Fruit fly (Drosophila melanogaster): ENCODE data around the gene Trmt61.

The Trmt61 gene

DNA sequence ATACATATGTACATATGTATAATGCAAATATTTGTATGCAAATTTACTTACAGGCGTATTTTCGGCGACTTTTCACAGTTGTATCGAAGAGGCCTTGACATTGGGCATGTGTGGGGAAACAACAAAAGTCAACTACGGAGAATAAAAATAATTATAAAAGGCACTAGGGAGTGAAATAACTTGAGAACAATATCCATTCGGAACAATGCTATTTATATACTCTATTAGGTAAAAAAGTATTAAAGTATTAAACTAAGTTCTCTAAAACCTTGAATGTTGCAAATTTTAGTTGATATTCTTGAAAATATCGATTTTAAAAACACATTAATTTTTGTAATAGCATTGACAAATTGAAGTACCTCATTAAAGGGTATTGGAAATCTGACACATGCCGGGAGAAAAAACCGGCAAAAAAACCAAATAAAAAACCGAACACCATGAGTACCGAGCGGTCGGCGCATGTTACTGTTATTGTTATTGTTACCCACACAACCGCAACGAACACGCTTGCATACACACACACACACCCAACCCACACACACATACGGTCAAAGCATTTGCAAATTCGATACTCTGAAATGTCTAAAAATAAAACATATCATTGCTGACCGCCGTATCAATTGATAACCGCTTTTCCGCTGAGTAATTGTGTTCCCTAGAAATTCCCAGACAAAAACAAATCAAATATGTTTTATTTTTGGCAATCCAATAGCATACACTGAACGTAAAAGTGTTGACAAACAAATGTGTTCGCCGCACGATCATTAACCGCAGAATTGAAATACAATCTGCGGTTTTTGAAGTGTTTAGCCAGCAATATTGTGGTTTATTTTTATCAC lies 45.2 kb downstream of the Trmt61 start (continued):
- TF ChIP-seq hbn (GFP tag; IDR thresholded peaks at IDR 0.05; ENCODE audit: partially characterized antibody): no peak
- no peak for TF ChIP-seq NFAT (GFP tag; IDR thresholded peaks at IDR 0.05)
- no peak for TF ChIP-seq CG1603 (tag; optimal IDR thresholded peaks at IDR 0.05)
- no peak for TF ChIP-seq CG14667 (GFP tag; IDR thresholded peaks at IDR 0.05)
- no peak for TF ChIP-seq jing (GFP tag; optimal IDR thresholded peaks at IDR 0.05)
- TF ChIP-seq twi (tag; optimal IDR thresholded peaks at IDR 0.05): no peak
- no peak for TF ChIP-seq Usf (GFP tag; optimal IDR thresholded peaks at IDR 0.05)
- TF ChIP-seq Sox100B (GFP tag; optimal IDR thresholded peaks at IDR 0.05): peak; percentile 19
- TF ChIP-seq CG17328 (GFP tag; IDR thresholded peaks at IDR 0.05): no peak
- TF ChIP-seq CG12391 (tag; optimal IDR thresholded peaks at IDR 0.05): no peak
- TF ChIP-seq CG15073 (GFP tag; optimal IDR thresholded peaks at IDR 0.05): no peak
- no peak for TF ChIP-seq CG8388 (GFP tag; optimal IDR thresholded peaks at IDR 0.05)
- TF ChIP-seq vfl (GFP tag; optimal IDR thresholded peaks at IDR 0.05): no peak
- TF ChIP-seq sob (GFP tag; IDR thresholded peaks at IDR 0.05): no peak
- TF ChIP-seq CG12236 (GFP tag; optimal IDR thresholded peaks at IDR 0.05): no peak
- no peak for TF ChIP-seq dan (GFP tag; IDR thresholded peaks at IDR 0.05)
- TF ChIP-seq CG13424 (tag; optimal IDR thresholded peaks at IDR 0.05): no peak
- no peak for TF ChIP-seq eyg (GFP tag; optimal IDR thresholded peaks at IDR 0.05)
- TF ChIP-seq CG16813 (GFP tag; IDR thresholded peaks at IDR 0.05; ENCODE audit: partially characterized antibody): no peak
- TF ChIP-seq sr (GFP tag; IDR thresholded peaks at IDR 0.05): no peak
- no peak for TF ChIP-seq CG18011 (GFP tag; optimal IDR thresholded peaks at IDR 0.05)
- TF ChIP-seq CG13894 (tag; optimal IDR thresholded peaks at IDR 0.05): no peak
- no peak for TF ChIP-seq toy (GFP tag; IDR thresholded peaks at IDR 0.05)
- no peak for TF ChIP-seq HLHmδ (GFP tag; optimal IDR thresholded peaks at IDR 0.05)
- TF ChIP-seq CG10462 (GFP tag; optimal IDR thresholded peaks at IDR 0.05): no peak
- no peak for TF ChIP-seq YL-1 (GFP tag; optimal IDR thresholded peaks at IDR 0.05)
- no peak for TF ChIP-seq ken (GFP tag; IDR thresholded peaks at IDR 0.05)
- TF ChIP-seq Trl (optimal IDR thresholded peaks at IDR 0.05): no peak
- TF ChIP-seq Trl (GFP tag; optimal IDR thresholded peaks at IDR 0.05): no peak
- TF ChIP-seq Awh (GFP tag; IDR thresholded peaks at IDR 0.05): no peak
- no peak for TF ChIP-seq CG12071 (GFP tag; optimal IDR thresholded peaks at IDR 0.05)
- TF ChIP-seq Vsx1 (GFP tag; optimal IDR thresholded peaks at IDR 0.05): no peak
- TF ChIP-seq ewg (GFP tag; optimal IDR thresholded peaks at IDR 0.05): no peak
- TF ChIP-seq trh (GFP tag; optimal IDR thresholded peaks at IDR 0.05): no peak
- no peak for TF ChIP-seq MESR4 (GFP tag; optimal IDR thresholded peaks at IDR 0.05)
- peak; percentile 0 for TF ChIP-seq phol (tag; optimal IDR thresholded peaks at IDR 0.05)
- TF ChIP-seq bsh (GFP tag; optimal IDR thresholded peaks at IDR 0.05): peak in 1 of 2 experiments; percentile 46
- TF ChIP-seq CG1529 (GFP tag; optimal IDR thresholded peaks at IDR 0.05): no peak
- TF ChIP-seq CG18619 (GFP tag; optimal IDR thresholded peaks at IDR 0.05): peak; percentile 60
- TF ChIP-seq zfh2 (GFP tag; optimal IDR thresholded peaks at IDR 0.05): no peak
- no peak for TF ChIP-seq zen2 (GFP tag; IDR thresholded peaks at IDR 0.05; ENCODE audit: partially characterized antibody)
- TF ChIP-seq Doc3 (GFP tag; IDR thresholded peaks at IDR 0.05; ENCODE audit: partially characterized antibody): no peak
- TF ChIP-seq scrt (GFP tag; optimal IDR thresholded peaks at IDR 0.05): peak; percentile 23
- TF ChIP-seq Nf-YB (GFP tag; optimal IDR thresholded peaks at IDR 0.05): no peak
- no peak for TF ChIP-seq ro (GFP tag; IDR thresholded peaks at IDR 0.05)
- no peak for TF ChIP-seq sna (GFP tag; IDR thresholded peaks at IDR 0.05; ENCODE audit: partially characterized antibody)
- TF ChIP-seq peb (GFP tag; IDR thresholded peaks at IDR 0.05): no peak
- TF ChIP-seq B-H2 (GFP tag; optimal IDR thresholded peaks at IDR 0.05): no peak
- peak; percentile 68 for TF ChIP-seq CG2678 (tag; optimal IDR thresholded peaks at IDR 0.05)
